Worm (Caenorhabditis elegans): ENCODE measurements around the gene fkh-5.

ce11 chrIII:4895313-4895712 lies 50.9 kb downstream of the fkh-5 start:
- TF ChIP-seq him-1 (tag; optimal IDR thresholded peaks at IDR 0.05) (no peak), W03F9.2 (tag; optimal IDR thresholded peaks at IDR 0.05) (no peak)
